Fruit fly (Drosophila melanogaster) whole organism, adult: Measurements from ENCODE around the gene kipf.

ENCODE experiments used
- CG11617 ChIP-seq: fragments of 200-800 bp; sonication (Bioruptor generic); optimal IDR thresholded peaks from 2 replicates; lab custom pipeline; 2017; ENCODE audit warnings: mild to moderate bottlenecking, missing biosample characterization, missing genetic modification reagents, missing genetic modification characterization
- CG7101 ChIP-seq: fragments of 200-800 bp; sonication (Bioruptor generic); optimal IDR thresholded peaks from 2 replicates; lab custom pipeline; 2018; ENCODE audit warnings: missing biosample characterization, mild to moderate bottlenecking, missing genetic modification characterization, moderate library complexity
- Hr96 ChIP-seq: fragments of 200-800 bp; sonication (Bioruptor generic); optimal IDR thresholded peaks from 2 replicates; lab custom pipeline; 2016; ENCODE audit warnings: missing biosample characterization, missing genetic modification characterization
- bab1 ChIP-seq: fragments of 200-800 bp; sonication (Bioruptor generic); optimal IDR thresholded peaks from 3 replicates; lab custom pipeline; 2019; ENCODE audit warnings: missing biosample characterization, mild to moderate bottlenecking, missing genetic modification characterization, moderate library complexity
- kay ChIP-seq: fragments of 200-800 bp; sonication (Bioruptor generic); peaks from one replicate; lab custom pipeline; 2016; ENCODE audit warnings: missing biosample characterization, missing genetic modification characterization, borderline replicate concordance
- ovo ChIP-seq: fragments of 200-800 bp; sonication (Bioruptor generic); optimal IDR thresholded peaks from 2 replicates; lab custom pipeline; 2016; ENCODE audit warnings: missing biosample characterization, missing genetic modification characterization
- tj ChIP-seq: fragments of 200-800 bp; sonication (Bioruptor generic); optimal IDR thresholded peaks from 3 replicates; lab custom pipeline; 2017; ENCODE audit warnings: missing biosample characterization, mild to moderate bottlenecking, missing genetic modification characterization, moderate library complexity
- toe ChIP-seq: fragments of 200-800 bp; sonication (Bioruptor generic); optimal IDR thresholded peaks from 2 replicates; lab custom pipeline; 2016; ENCODE audit warnings: missing biosample characterization, missing genetic modification characterization

DNA sequence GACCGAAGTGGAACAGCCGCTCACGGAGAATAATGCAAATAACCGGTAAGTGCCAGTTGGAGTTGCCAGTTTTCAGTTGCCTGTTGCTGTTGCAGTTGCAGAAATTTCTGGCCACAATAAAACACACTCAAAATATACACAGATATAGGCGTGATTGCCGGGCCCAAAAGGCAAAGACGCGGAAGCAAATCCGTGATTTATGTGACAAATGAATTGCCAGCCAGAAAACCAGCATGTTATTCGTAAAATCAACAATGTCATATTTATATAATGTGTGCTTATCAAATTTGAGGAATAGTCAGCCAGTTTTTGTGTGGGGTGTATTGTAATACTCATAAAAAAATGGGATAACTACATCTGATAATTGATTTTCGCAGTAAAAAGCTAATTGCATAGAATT, 19.1 kb upstream of the kipf start:
- TF ChIP-seq tj (GFP tag; lab: Kevin White, UChicago) (no peak), CG7101 (tag; lab: Kevin White, UChicago) (no peak), ovo (GFP tag; lab: Kevin White, UChicago) (no peak), kay (GFP tag; lab: Kevin White, UChicago) (no peak), CG11617 (no peak), Hr96 (GFP tag; lab: Kevin White, UChicago) (no peak), toe (no peak), bab1 (GFP tag; lab: Kevin White, UChicago) (no peak)
